Worm (Caenorhabditis elegans): ENCODE results near the gene C03B1.17.

DNA sequence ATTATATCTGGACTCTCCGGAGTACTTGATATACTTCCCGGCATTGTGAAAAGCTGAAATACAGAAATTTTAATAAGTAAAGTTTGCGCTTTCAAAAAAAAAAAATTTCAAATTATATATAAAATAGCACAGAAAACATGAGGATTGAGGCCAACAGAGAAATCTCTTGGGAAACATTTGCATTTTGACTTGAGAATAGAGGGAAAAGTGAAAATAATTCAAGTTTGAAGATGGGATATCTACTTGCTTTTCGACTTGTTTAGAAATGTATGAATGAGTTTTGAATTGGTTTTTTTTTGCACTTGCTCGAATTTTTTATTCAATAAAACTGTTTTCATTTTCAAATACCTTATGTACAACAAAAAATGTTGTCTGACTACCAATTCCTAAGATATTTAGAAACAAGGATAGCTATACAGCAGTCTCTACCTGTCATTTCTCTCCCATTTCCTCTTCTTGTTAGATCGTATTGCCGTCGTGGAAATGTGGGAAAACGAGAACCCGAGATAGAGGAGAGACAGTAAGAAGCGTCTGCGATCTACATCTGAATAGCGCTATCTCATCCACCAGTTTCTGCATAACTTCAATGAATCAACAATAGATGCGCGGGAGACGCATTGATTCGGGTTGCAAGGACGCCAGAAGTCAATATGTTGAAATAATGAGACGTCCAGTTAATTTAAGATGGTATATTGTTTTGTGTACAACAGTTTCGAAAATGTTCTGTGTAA, 43.1 kb downstream of the C03B1.17 start, which contains the start of gene T22E5.6:
- TF ChIP-seq F49E8.2 (tag; optimal IDR thresholded peaks at IDR 0.05; ENCODE audit: insufficient read depth) = no peak
- TF ChIP-seq snpc-4 (GFP tag; optimal IDR thresholded peaks at IDR 0.05) = no peak
- TF ChIP-seq snpc-4 (tag; optimal IDR thresholded peaks at IDR 0.05) = no peak
- TF ChIP-seq sea-2 (GFP tag; IDR thresholded peaks at IDR 0.05) = no peak
- TF ChIP-seq unc-130 (GFP tag; optimal IDR thresholded peaks at IDR 0.05) = no peak
- TF ChIP-seq repo-1 (tag; optimal IDR thresholded peaks at IDR 0.05) = no peak
- TF ChIP-seq rec-8 (tag; optimal IDR thresholded peaks at IDR 0.05) = no peak
- TF ChIP-seq ZK185.1 (tag; optimal IDR thresholded peaks at IDR 0.05; ENCODE audit: poor library complexity, severe bottlenecking) = no peak
- TF ChIP-seq F37B4.10 (GFP tag; IDR thresholded peaks at IDR 0.05) = no peak
- no peak for TF ChIP-seq ama-1 (optimal IDR thresholded peaks at IDR 0.05)
- TF ChIP-seq ama-1 (GFP tag; optimal IDR thresholded peaks at IDR 0.05) = no peak
- TF ChIP-seq akir-1 (GFP tag; optimal IDR thresholded peaks at IDR 0.05) = no peak
- no peak for TF ChIP-seq dpff-1 (tag; optimal IDR thresholded peaks at IDR 0.05)
- TF ChIP-seq unc-62 (GFP tag; optimal IDR thresholded peaks at IDR 0.05) = no peak
- TF ChIP-seq lsl-1 (GFP tag; optimal IDR thresholded peaks at IDR 0.05) = no peak
- TF ChIP-seq C17E4.6 (GFP tag; IDR thresholded peaks at IDR 0.05) = no peak

Measured in whole organism, young adult.